Worm (Caenorhabditis elegans) whole organism, L4/young adult: ENCODE measurements around the gene wrt-4.

Experiments
- W03F9.2 ChIP-seq: fragments of 150-350 bp; optimal IDR thresholded peaks from 2 replicates; lab custom pipeline; 2014; ENCODE audit warnings: missing biosample characterization, missing genetic modification characterization
- dao-5 ChIP-seq: sonication (generic microtip); optimal IDR thresholded peaks from 2 replicates; lab custom pipeline; 2016; ENCODE audit warnings: missing genotype, missing genetic modification characterization, moderate library complexity, missing compliant biosample characterization
- him-1 ChIP-seq: sonication (generic microtip); optimal IDR thresholded peaks from 2 replicates; lab custom pipeline; 2016; ENCODE audit warnings: missing genotype, missing genetic modification reagents, missing genetic modification characterization, missing compliant biosample characterization

DNA sequence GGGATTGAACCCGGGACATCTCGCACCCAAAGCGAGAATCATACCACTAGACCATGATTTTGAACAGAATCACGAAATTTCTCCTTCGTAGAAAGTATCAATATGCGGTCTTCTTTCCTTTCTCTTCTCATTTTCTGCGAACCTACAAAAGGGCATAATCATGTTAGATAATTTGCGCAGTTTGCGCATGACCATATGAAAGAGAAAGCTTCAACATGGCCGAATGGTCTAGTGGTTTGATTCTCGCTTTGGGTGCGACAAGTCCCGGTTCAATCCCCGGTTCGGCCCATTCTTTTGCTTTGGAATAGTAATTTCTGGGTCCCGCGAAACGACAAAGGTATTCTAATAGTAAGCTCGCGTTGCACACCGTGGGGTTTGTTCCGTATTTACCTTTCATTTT is 9.3 kb downstream of the wrt-4 start:
- TF ChIP-seq him-1 (tag; lab: Kevin White, UChicago): no peak
- no peak for TF ChIP-seq dao-5 (tag; lab: Kevin White, UChicago)
- no peak for TF ChIP-seq W03F9.2 (tag; lab: Kevin White, UChicago)
